Fruit fly (Drosophila melanogaster): Measurements from ENCODE around the gene dop.

Gene dop

DNA sequence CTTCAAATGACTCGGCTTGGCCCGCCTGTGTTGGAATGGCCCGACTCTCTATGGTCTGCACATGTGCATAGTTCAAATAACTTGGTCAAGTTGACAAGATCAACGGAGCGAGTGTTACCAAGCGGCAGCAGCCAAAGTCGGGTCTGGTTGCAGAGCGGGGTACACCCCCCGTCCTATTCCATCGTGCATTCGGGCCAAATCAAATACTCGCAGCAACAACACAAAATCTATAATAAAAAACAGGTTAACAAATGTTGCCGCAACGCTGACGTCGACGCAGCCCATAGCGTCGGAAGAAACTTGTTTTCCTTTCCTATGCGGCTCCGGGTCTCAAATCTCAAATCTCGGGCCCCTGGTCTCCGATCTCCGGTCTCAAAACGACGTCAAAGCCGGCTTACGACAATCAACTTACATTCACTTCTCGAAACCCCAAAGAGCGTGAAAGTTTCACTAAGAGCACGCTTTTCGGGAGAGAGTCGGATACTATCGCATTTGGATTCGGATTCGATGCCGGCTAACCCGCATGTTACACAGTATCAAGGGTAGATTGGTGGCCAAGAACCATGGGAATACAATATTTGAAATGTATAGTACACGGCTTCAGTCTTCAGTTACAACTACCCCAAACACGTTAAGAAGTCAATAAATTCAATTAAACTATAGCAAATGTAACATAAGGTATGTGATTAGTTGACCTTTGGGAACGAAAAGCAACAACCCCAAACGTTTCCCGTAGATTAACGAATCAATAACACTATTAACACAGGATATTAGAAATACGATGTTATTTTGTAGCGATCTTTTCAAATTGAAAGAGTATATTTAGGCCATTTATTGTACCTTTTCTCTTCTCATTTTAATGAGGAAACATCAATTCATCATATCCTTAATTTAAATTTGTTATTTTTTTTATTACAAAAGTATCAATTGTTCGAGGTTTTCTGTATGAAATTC is 31.3 kb upstream of the dop start (continued):
- TF ChIP-seq CG7372 (GFP tag; IDR thresholded peaks at IDR 0.05) (peak; percentile 44; the same call in 1 of the 2 replicates), CG3847 (GFP tag; IDR thresholded peaks at IDR 0.05) (peak; percentile 51), dysf (GFP tag; IDR thresholded peaks at IDR 0.05) (0 out of 3 replicates have a peak, but pooled peaks have one; percentile 37), CG8924 (tag; optimal IDR thresholded peaks at IDR 0.05) (peak; percentile 66), CG9797 (GFP tag; optimal IDR thresholded peaks at IDR 0.05) (no peak), zfh1 (GFP tag; IDR thresholded peaks at IDR 0.05) (0 out of 3 replicates have a peak, but pooled peaks have one; percentile 7), CG6813 (GFP tag; optimal IDR thresholded peaks at IDR 0.05) (no peak), CG30431 (GFP tag; optimal IDR thresholded peaks at IDR 0.05) (peak; percentile 36), CG8281 (tag; optimal IDR thresholded peaks at IDR 0.05) (no peak), tap (tag; optimal IDR thresholded peaks at IDR 0.05) (no peak), E2f2 (GFP tag; IDR thresholded peaks at IDR 0.05) (no peak), Trl (optimal IDR thresholded peaks at IDR 0.05) (peak in 1 of 2 experiments; percentile 68), Trl (GFP tag; optimal IDR thresholded peaks at IDR 0.05) (no peak), CG2120 (GFP tag; optimal IDR thresholded peaks at IDR 0.05) (peak; percentile 76), CG7556 (GFP tag; optimal IDR thresholded peaks at IDR 0.05) (peak; percentile 92), vnd (GFP tag; IDR thresholded peaks at IDR 0.05; ENCODE audit: partially characterized antibody) (no peak), Dp (GFP tag; optimal IDR thresholded peaks at IDR 0.05) (no peak), Deaf1 (tag; optimal IDR thresholded peaks at IDR 0.05) (peak; percentile 32), Spps (tag; optimal IDR thresholded peaks at IDR 0.05) (no peak), Kr (GFP tag; optimal IDR thresholded peaks at IDR 0.05) (no peak), CG4424 (GFP tag; optimal IDR thresholded peaks at IDR 0.05) (peak; percentile 53), gfzf (GFP tag; optimal IDR thresholded peaks at IDR 0.05) (no peak), CG16863 (GFP tag; optimal IDR thresholded peaks at IDR 0.05) (peak; percentile 62), CG11085 (GFP tag; IDR thresholded peaks at IDR 0.05) (no peak), Doc3 (GFP tag; IDR thresholded peaks at IDR 0.05; ENCODE audit: partially characterized antibody) (no peak), Myb (GFP tag; optimal IDR thresholded peaks at IDR 0.05) (peak; percentile 21), CG13123 (GFP tag; optimal IDR thresholded peaks at IDR 0.05) (no peak), gcm (GFP tag; optimal IDR thresholded peaks at IDR 0.05) (peak; percentile 53), HLHmδ (GFP tag; optimal IDR thresholded peaks at IDR 0.05) (peak; percentile 13), CG7839 (tag; optimal IDR thresholded peaks at IDR 0.05) (peak; percentile 77), Oli (tag; optimal IDR thresholded peaks at IDR 0.05) (peak; percentile 82), ash1 (GFP tag; optimal IDR thresholded peaks at IDR 0.05) (no peak), stwl (tag; optimal IDR thresholded peaks at IDR 0.05) (no peak), kni (GFP tag; optimal IDR thresholded peaks at IDR 0.05) (peak; percentile 99), org-1 (GFP tag; optimal IDR thresholded peaks at IDR 0.05) (peak; percentile 65), CG33557 (GFP tag; optimal IDR thresholded peaks at IDR 0.05) (peak; percentile 52), CG11695 (GFP tag; IDR thresholded peaks at IDR 0.05) (peak; percentile 17; the same call in 1 of the 3 replicates), gt (GFP tag; IDR thresholded peaks at IDR 0.05) (no peak), CG10209 (GFP tag; optimal IDR thresholded peaks at IDR 0.05) (peak; percentile 76), row (GFP tag; IDR thresholded peaks at IDR 0.05) (peak; percentile 91), Asciz (GFP tag; optimal IDR thresholded peaks at IDR 0.05) (peak; percentile 46), HmgZ (tag; optimal IDR thresholded peaks at IDR 0.05) (no peak), CG18599 (GFP tag; optimal IDR thresholded peaks at IDR 0.05) (peak; percentile 66), CG31388 (GFP tag; optimal IDR thresholded peaks at IDR 0.05) (no peak), nerfin-1 (tag; optimal IDR thresholded peaks at IDR 0.05) (peak; percentile 53), dimm (GFP tag; IDR thresholded peaks at IDR 0.05) (no peak), CG34376 (GFP tag; optimal IDR thresholded peaks at IDR 0.05) (no peak), trh (GFP tag; optimal IDR thresholded peaks at IDR 0.05) (no peak)

Data from whole organism, embryonic.